Worm (Caenorhabditis elegans): ENCODE data around the gene B0563.6.

The B0563.6 gene

DNA sequence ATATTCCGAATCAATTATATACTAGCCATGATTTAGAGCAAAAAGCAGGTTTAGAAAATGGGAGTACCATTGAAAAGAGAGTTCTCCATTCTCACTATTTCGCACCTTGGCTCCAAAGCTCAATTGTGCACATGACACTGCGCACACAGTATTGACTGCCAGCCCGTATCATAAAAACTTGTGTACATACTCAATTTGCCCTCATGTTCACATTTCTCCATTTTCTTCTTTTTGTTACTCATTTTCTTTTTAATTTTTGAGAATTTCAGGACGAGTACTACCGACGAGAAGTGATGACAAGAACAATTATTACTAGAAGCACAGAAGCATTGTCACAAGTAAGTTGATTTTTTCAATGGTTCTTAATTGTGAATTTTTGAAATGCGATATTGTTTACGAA lies 33.1 kb upstream of the B0563.6 start:
- TF ChIP-seq aly-1 (tag; optimal IDR thresholded peaks at IDR 0.05): no peak

DNA sequence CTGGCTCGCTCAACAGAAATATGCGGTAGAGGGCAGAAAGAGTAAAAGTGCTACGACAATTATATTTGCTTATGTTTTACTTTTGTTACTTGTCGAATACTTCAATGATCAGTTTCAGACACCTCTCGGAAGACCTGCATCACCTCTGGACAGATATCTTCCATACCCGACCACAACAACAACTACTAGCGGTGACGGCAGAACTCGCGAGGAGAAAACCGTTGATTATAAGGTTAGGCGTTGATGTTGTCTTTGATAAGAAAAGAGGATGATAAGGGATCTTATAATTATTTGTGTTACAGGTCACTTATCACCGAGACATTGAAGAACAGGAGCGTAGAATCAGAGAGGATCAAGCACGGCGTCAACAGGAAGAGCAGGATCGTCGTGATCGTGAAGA lies 32.4 kb upstream of the B0563.6 start:
- TF ChIP-seq hmbx-1 (tag; optimal IDR thresholded peaks at IDR 0.05) (no peak), pes-1 (GFP tag; IDR thresholded peaks at IDR 0.05) (no peak), flt-1 (GFP tag; IDR thresholded peaks at IDR 0.05) (no peak), ceh-36 (tag; optimal IDR thresholded peaks at IDR 0.05) (no peak), ama-1 (optimal IDR thresholded peaks at IDR 0.05) (no peak), B0310.2 (tag; optimal IDR thresholded peaks at IDR 0.05) (no peak), ceh-13 (GFP tag; optimal IDR thresholded peaks at IDR 0.05) (no peak), hmg-4 (GFP tag; optimal IDR thresholded peaks at IDR 0.05) (no peak), scrt-1 (GFP tag; IDR thresholded peaks at IDR 0.05) (no peak)

ce11 chrX:9105888-9106287 lies 31.6 kb upstream of the B0563.6 start:
- TF ChIP-seq B0310.2 (tag; optimal IDR thresholded peaks at IDR 0.05) (no peak), ets-7 (tag; optimal IDR thresholded peaks at IDR 0.05) (no peak), ceh-13 (GFP tag; optimal IDR thresholded peaks at IDR 0.05) (no peak), tra-4 (tag; optimal IDR thresholded peaks at IDR 0.05) (no peak), ama-1 (optimal IDR thresholded peaks at IDR 0.05) (no peak), aly-1 (tag; optimal IDR thresholded peaks at IDR 0.05) (no peak), F13C5.2 (tag; optimal IDR thresholded peaks at IDR 0.05) (no peak), sea-1 (GFP tag; conservative IDR thresholded peaks at IDR 0.05) (no peak), scrt-1 (GFP tag; IDR thresholded peaks at IDR 0.05) (no peak), ceh-36 (tag; optimal IDR thresholded peaks at IDR 0.05) (no peak), flt-1 (GFP tag; IDR thresholded peaks at IDR 0.05) (no peak), tbx-37 (GFP tag; conservative IDR thresholded peaks at IDR 0.05) (no peak), pes-1 (GFP tag; IDR thresholded peaks at IDR 0.05) (no peak), tbx-11 (GFP tag; IDR thresholded peaks at IDR 0.05) (no peak), hnd-1 (tag; optimal IDR thresholded peaks at IDR 0.05) (no peak), hmg-4 (GFP tag; optimal IDR thresholded peaks at IDR 0.05) (no peak), hmbx-1 (tag; optimal IDR thresholded peaks at IDR 0.05) (no peak)

DNA sequence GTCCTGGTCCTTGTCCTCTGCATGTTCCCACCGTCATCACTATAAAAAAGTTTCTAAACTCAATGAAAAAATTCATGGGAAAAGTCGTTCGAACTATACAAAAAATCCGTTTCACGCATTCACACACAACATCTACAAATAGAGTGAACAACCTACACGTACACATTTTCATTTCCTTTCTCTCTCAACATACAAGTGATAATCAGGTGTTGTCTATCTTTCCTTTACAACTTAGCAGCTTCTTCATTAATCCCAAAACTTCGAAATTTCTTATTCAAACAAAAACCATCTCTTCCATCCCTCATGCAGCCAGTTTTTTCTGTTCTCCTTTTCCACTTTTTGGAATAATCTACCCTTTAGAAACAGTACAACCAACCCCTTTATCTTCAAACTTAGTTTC lies 29.6 kb upstream of the B0563.6 start:
- TF ChIP-seq hnd-1 (tag; optimal IDR thresholded peaks at IDR 0.05) (no peak), tbx-37 (GFP tag; conservative IDR thresholded peaks at IDR 0.05) (no peak), tra-4 (tag; optimal IDR thresholded peaks at IDR 0.05) (no peak), hmbx-1 (tag; optimal IDR thresholded peaks at IDR 0.05) (no peak), ceh-36 (tag; optimal IDR thresholded peaks at IDR 0.05) (no peak), ceh-13 (GFP tag; optimal IDR thresholded peaks at IDR 0.05) (no peak), F13C5.2 (tag; optimal IDR thresholded peaks at IDR 0.05) (no peak), B0310.2 (tag; optimal IDR thresholded peaks at IDR 0.05) (no peak), flt-1 (GFP tag; IDR thresholded peaks at IDR 0.05) (no peak), ama-1 (optimal IDR thresholded peaks at IDR 0.05) (no peak), sea-1 (GFP tag; conservative IDR thresholded peaks at IDR 0.05) (no peak), pes-1 (GFP tag; IDR thresholded peaks at IDR 0.05) (no peak), aly-1 (tag; optimal IDR thresholded peaks at IDR 0.05) (no peak), tbx-11 (GFP tag; IDR thresholded peaks at IDR 0.05) (no peak), scrt-1 (GFP tag; IDR thresholded peaks at IDR 0.05) (no peak), hmg-4 (GFP tag; optimal IDR thresholded peaks at IDR 0.05) (no peak), ets-7 (tag; optimal IDR thresholded peaks at IDR 0.05) (no peak)

ce11 chrX:9111585-9111984 lies 25.9 kb upstream of the B0563.6 start:
- TF ChIP-seq hnd-1 (tag; optimal IDR thresholded peaks at IDR 0.05) (no peak), ama-1 (optimal IDR thresholded peaks at IDR 0.05) (no peak), hmg-4 (GFP tag; optimal IDR thresholded peaks at IDR 0.05) (no peak), hmbx-1 (tag; optimal IDR thresholded peaks at IDR 0.05) (no peak)

- TF ChIP-seq aly-1 (tag; optimal IDR thresholded peaks at IDR 0.05) (no peak), F13C5.2 (tag; optimal IDR thresholded peaks at IDR 0.05) (peak; percentile 46), hmg-4 (GFP tag; optimal IDR thresholded peaks at IDR 0.05) (peak; percentile 44), tbx-37 (GFP tag; conservative IDR thresholded peaks at IDR 0.05) (0 out of 2 replicates have a peak, but pooled peaks have one; percentile 32)
Observed at ce11 chrX:9113829-9114228, 23.7 kb upstream of the B0563.6 start, which contains the start of gene C25A11.2. Gene C25A11.2 (plus strand): TSS chrX:9114066.

DNA sequence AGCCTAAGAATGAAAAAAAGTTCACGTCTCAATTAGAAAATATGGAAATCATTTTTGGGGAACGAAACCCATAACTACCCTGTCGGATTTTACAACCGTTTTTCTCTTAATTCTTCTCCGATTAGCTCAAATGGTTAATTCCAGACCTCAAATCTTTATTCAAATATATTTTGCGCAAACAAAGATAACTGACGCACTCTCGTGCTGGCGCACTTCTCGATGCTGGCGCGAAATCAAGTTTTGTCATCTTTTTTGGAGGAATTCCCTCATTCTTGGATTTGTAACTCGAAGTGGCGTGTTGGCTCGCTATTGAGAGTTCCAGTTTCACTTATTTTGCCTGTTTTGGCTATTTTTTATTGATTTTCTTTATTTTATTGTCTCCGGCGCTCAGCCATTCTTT lies 20.0 kb upstream of the B0563.6 start:
- TF ChIP-seq tbx-11 (GFP tag; IDR thresholded peaks at IDR 0.05) (no peak), F13C5.2 (tag; optimal IDR thresholded peaks at IDR 0.05) (no peak), ceh-13 (GFP tag; optimal IDR thresholded peaks at IDR 0.05) (no peak), sea-1 (GFP tag; conservative IDR thresholded peaks at IDR 0.05) (no peak), ets-7 (tag; optimal IDR thresholded peaks at IDR 0.05) (no peak), B0310.2 (tag; optimal IDR thresholded peaks at IDR 0.05) (no peak), pes-1 (GFP tag; IDR thresholded peaks at IDR 0.05) (no peak), ceh-36 (tag; optimal IDR thresholded peaks at IDR 0.05) (no peak), hmg-4 (GFP tag; optimal IDR thresholded peaks at IDR 0.05) (no peak)

ce11 chrX:9145848-9146247 lies 8.3 kb downstream of the B0563.6 start, which contains the start of gene B0563.5:
Gene B0563.5 (plus strand): TSS chrX:9146148.
- TF ChIP-seq tbx-11 (GFP tag; IDR thresholded peaks at IDR 0.05): no peak
- TF ChIP-seq aly-1 (tag; optimal IDR thresholded peaks at IDR 0.05): no peak
- TF ChIP-seq tbx-37 (GFP tag; conservative IDR thresholded peaks at IDR 0.05): no peak
- TF ChIP-seq hmg-4 (GFP tag; optimal IDR thresholded peaks at IDR 0.05): no peak
- no peak for TF ChIP-seq sea-1 (GFP tag; conservative IDR thresholded peaks at IDR 0.05)
- TF ChIP-seq hnd-1 (tag; optimal IDR thresholded peaks at IDR 0.05): no peak
- TF ChIP-seq flt-1 (GFP tag; IDR thresholded peaks at IDR 0.05): no peak
- no peak for TF ChIP-seq ama-1 (optimal IDR thresholded peaks at IDR 0.05)
- no peak for TF ChIP-seq F13C5.2 (tag; optimal IDR thresholded peaks at IDR 0.05)
- TF ChIP-seq pes-1 (GFP tag; IDR thresholded peaks at IDR 0.05): no peak
- TF ChIP-seq B0310.2 (tag; optimal IDR thresholded peaks at IDR 0.05): no peak

Data from whole organism, early embryonic.